Worm (Caenorhabditis elegans): ENCODE data around the gene sra-35.
A peak's percentile ranks its signal among the peaks of the same experiment; 100 is the strongest.

sra-35 gene

DNA sequence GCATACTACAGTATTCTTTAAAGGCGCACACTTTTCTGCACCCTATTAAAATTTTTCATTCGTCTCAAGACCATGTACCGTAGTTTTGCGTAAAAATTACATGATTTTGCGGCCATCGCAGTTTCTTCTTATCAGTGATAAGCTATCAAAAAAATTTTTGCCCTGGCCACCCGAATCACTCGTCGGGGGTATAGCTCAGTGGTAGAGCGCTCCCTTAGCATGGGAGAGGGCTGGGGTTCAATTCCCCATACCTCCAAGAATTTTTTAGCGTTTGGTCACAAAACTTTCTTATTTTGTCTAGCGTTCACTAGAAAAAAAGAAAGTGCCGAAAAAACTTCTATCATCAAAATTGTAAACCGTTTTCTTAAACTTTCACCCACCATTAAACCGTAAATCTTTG lies 37.5 kb upstream of the sra-35 start:
- TF ChIP-seq tra-1 (GFP tag; IDR thresholded peaks at IDR 0.05): peak; percentile 37; the same call in 1 of the 2 replicates
- TF ChIP-seq sdz-12 (GFP tag; optimal IDR thresholded peaks at IDR 0.05): no peak
- TF ChIP-seq vab-7 (GFP tag; IDR thresholded peaks at IDR 0.05): peak; percentile 45; the same call in 1 of the 2 replicates
- no peak for TF ChIP-seq nhr-48 (tag; optimal IDR thresholded peaks at IDR 0.05)
- no peak for TF ChIP-seq zag-1 (tag; optimal IDR thresholded peaks at IDR 0.05)
- no peak for TF ChIP-seq Y5F2A.4 (GFP tag; optimal IDR thresholded peaks at IDR 0.05)
- TF ChIP-seq ceh-44 (GFP tag; IDR thresholded peaks at IDR 0.05): peak; percentile 38; the same call in 1 of the 2 replicates
- TF ChIP-seq pha-4 (GFP tag; IDR thresholded peaks at IDR 0.05): peak; percentile 57; the same call in 1 of the 2 replicates
- no peak for TF ChIP-seq pha-4 (tag; optimal IDR thresholded peaks at IDR 0.05)
- TF ChIP-seq egl-27 (tag; optimal IDR thresholded peaks at IDR 0.05): no peak
- no peak for TF ChIP-seq unc-39 (tag; optimal IDR thresholded peaks at IDR 0.05)
- no peak for TF ChIP-seq daf-8 (GFP tag; IDR thresholded peaks at IDR 0.05)
- TF ChIP-seq daf-12 (tag; optimal IDR thresholded peaks at IDR 0.05): no peak
- no peak for TF ChIP-seq fkh-10 (GFP tag; optimal IDR thresholded peaks at IDR 0.05)
- no peak for TF ChIP-seq tag-97 (GFP tag; IDR thresholded peaks at IDR 0.05)
- TF ChIP-seq unc-130 (GFP tag; optimal IDR thresholded peaks at IDR 0.05): no peak
- TF ChIP-seq lim-7 (GFP tag; IDR thresholded peaks at IDR 0.05): peak; percentile 75
- TF ChIP-seq aha-1 (tag): no peak
- TF ChIP-seq mes-2 (tag; optimal IDR thresholded peaks at IDR 0.05; ENCODE audit: poor library complexity, severe bottlenecking): peak; percentile 6
- no peak for TF ChIP-seq dmd-9 (GFP tag; IDR thresholded peaks at IDR 0.05)
- TF ChIP-seq F26F4.8 (GFP tag; conservative IDR thresholded peaks at IDR 0.05): peak; percentile 65
- TF ChIP-seq lin-13 (GFP tag; optimal IDR thresholded peaks at IDR 0.05): no peak
- no peak for TF ChIP-seq jun-1 (tag; optimal IDR thresholded peaks at IDR 0.05)
- TF ChIP-seq pqm-1 (tag; optimal IDR thresholded peaks at IDR 0.05): no peak
- TF ChIP-seq zfp-3 (GFP tag; conservative IDR thresholded peaks at IDR 0.05): no peak
- TF ChIP-seq ZK337.2 (GFP tag; IDR thresholded peaks at IDR 0.05): no peak
- peak in 1 of 2 experiments; percentile 13 for TF ChIP-seq daf-16 (GFP tag; optimal IDR thresholded peaks at IDR 0.05)
- TF ChIP-seq daf-16 (tag; optimal IDR thresholded peaks at IDR 0.05): peak; percentile 15
- TF ChIP-seq dmd-6 (GFP tag; IDR thresholded peaks at IDR 0.05): no peak
- TF ChIP-seq saeg-2 (GFP tag; IDR thresholded peaks at IDR 0.05): no peak
- no peak for TF ChIP-seq F10B5.3 (tag; optimal IDR thresholded peaks at IDR 0.05)
- no peak for TF ChIP-seq zfp-2 (tag; optimal IDR thresholded peaks at IDR 0.05)
- TF ChIP-seq rbr-2 (tag; optimal IDR thresholded peaks at IDR 0.05): no peak
- TF ChIP-seq mxl-2 (GFP tag; conservative IDR thresholded peaks at IDR 0.05): no peak
- no peak for TF ChIP-seq ceh-62 (tag; optimal IDR thresholded peaks at IDR 0.05)
- TF ChIP-seq snpc-1.2 (GFP tag; IDR thresholded peaks at IDR 0.05): 0 out of 2 replicates have a peak, but pooled peaks have one; percentile 9
- no peak for TF ChIP-seq Y75B8A.6 (GFP tag; IDR thresholded peaks at IDR 0.05)
- no peak for TF ChIP-seq lin-1 (GFP tag; IDR thresholded peaks at IDR 0.05)
- TF ChIP-seq ces-1 (GFP tag; optimal IDR thresholded peaks at IDR 0.05): no peak
- no peak for TF ChIP-seq nhr-42 (GFP tag; IDR thresholded peaks at IDR 0.05)
- TF ChIP-seq lin-39 (tag; optimal IDR thresholded peaks at IDR 0.05): no peak
- TF ChIP-seq zip-11 (GFP tag; IDR thresholded peaks at IDR 0.05): no peak
- TF ChIP-seq nhr-25 (tag; optimal IDR thresholded peaks at IDR 0.05; ENCODE audit: borderline replicate concordance, insufficient read depth): no peak
- TF ChIP-seq aly-2 (tag; optimal IDR thresholded peaks at IDR 0.05): no peak
- no peak for TF ChIP-seq lsy-2 (tag; optimal IDR thresholded peaks at IDR 0.05)
- TF ChIP-seq unc-62 (GFP tag; optimal IDR thresholded peaks at IDR 0.05 in 1 of 2): no peak
- TF ChIP-seq unc-62 (tag; optimal IDR thresholded peaks at IDR 0.05): no peak
- no peak for TF ChIP-seq mxl-3 (GFP tag; optimal IDR thresholded peaks at IDR 0.05)
- no peak for TF ChIP-seq nhr-237 (tag; optimal IDR thresholded peaks at IDR 0.05)
- no peak for TF ChIP-seq spr-1 (tag; optimal IDR thresholded peaks at IDR 0.05)
- TF ChIP-seq arid-1 (GFP tag; conservative IDR thresholded peaks at IDR 0.05): 0 out of 2 replicates have a peak, but pooled peaks have one; percentile 12
- no peak for TF ChIP-seq ceh-82 (tag; optimal IDR thresholded peaks at IDR 0.05)
- no peak for TF ChIP-seq attf-4 (tag; optimal IDR thresholded peaks at IDR 0.05)

All from whole organism, L4 larva.